Worm (Caenorhabditis elegans): ENCODE results near the gene R160.10.

DNA sequence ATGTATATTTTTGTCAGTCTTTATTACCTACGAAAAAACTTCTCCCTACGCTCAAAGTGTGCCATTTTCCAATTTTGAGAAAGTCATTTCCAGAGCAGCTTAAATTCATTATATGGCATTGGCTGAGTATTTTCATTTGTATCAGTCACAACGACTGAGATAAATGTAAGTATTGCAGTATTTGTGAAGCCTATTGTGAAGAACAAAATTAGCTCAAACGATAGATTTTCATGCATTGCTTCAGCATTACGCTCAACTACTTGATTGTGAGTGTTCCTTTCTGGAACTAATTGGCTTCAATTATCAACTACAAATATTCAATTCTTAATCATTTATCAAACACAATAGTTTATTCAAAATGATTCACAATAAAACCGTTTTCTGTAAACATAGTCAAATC lies 10.4 kb upstream of the R160.10 start, which contains the start of gene R160.12:
- TF ChIP-seq nhr-28 (tag; optimal IDR thresholded peaks at IDR 0.05): no peak
- no peak for TF ChIP-seq tbx-2 (tag; optimal IDR thresholded peaks at IDR 0.05)
- no peak for TF ChIP-seq elt-3 (tag; optimal IDR thresholded peaks at IDR 0.05)
- TF ChIP-seq hmg-11 (tag; optimal IDR thresholded peaks at IDR 0.05): no peak
- TF ChIP-seq mdl-1 (tag; optimal IDR thresholded peaks at IDR 0.05): no peak
- TF ChIP-seq mml-1 (tag; optimal IDR thresholded peaks at IDR 0.05): no peak
- TF ChIP-seq jun-1 (tag; optimal IDR thresholded peaks at IDR 0.05): no peak
- TF ChIP-seq eor-1 (tag; optimal IDR thresholded peaks at IDR 0.05): no peak
- no peak for TF ChIP-seq pqm-1 (tag; optimal IDR thresholded peaks at IDR 0.05)

Data from whole organism, L3 larva.